Fruit fly (Drosophila melanogaster) whole organism: Measurements from ENCODE around the gene Duba.

Experiments used
- CG8478 ChIP-seq: fragments of >200 bp; optimal IDR thresholded peaks from 2 replicates; lab custom pipeline; 2018; ENCODE audit warnings: inconsistent platforms
- usp ChIP-seq: fragments of >200 bp; optimal IDR thresholded peaks from 2 replicates; lab custom pipeline; 2017; ENCODE audit warnings: missing biosample characterization, missing genetic modification characterization, mixed read lengths

DNA sequence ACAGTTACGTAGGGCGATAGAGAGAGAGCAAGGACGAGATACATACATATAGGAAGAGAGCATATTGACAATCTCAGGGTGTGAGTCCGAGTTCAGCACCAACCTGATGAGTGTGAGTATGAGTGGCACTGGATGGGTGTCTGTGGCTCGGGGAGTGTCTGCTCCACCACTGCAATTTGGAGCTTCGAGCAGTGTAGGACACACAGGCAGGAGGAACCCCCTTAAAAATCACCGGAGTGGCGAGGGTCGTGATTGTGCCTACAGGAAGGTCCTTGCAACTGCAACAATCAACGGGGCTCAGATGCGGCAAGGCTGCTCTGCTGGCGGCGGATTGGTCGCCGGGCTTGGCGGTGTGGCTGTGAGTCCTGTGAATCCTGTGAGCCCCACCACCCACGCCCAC, 17.5 kb downstream of the Duba start:
- TF ChIP-seq usp (no peak), CG8478 (lab: Kevin White, UChicago) (no peak)
